Worm (Caenorhabditis elegans): Measurements from ENCODE around the gene C04G6.6.
A peak's percentile ranks its signal among the peaks of the same experiment; 100 is the strongest.
"Not testable (repeated sequence)": the region's sequence is repeated elsewhere in the genome, so short reads cannot be mapped to it uniquely, and the experiment has no call there.

C04G6.6 gene

DNA sequence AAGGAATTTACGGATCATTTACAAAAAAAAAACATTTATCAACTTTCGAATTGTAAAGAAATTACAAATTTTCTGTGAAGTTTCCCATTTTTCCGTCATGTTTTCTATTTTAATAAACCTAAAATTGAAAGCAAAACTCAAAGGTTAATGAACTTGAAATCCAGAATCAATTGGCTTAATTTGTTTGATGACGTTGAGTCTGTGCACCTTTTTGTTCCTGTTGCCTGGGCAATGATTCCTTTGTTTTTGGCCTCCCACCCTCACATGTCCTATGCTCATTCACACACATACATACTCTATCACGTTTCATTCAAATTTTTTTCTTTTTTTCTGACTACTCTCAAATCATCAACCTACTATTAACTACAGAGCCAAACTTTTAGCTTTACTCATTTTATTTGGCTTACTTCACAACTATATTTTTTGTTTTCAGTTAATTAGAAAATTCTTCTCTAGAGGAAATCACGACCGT, 36.8 kb upstream of the C04G6.6 start, which contains the start of gene F58A6.2:
Gene F58A6.2, plus strand, starts transcription at position 422 of the 472 bp plus-strand sequence.
- TF ChIP-seq skn-1 (tag; optimal IDR thresholded peaks at IDR 0.05): no peak
- TF ChIP-seq ceh-82 (tag; optimal IDR thresholded peaks at IDR 0.05): no peak
- no peak for TF ChIP-seq gmeb-1 (tag; optimal IDR thresholded peaks at IDR 0.05)
- TF ChIP-seq peb-1 (tag; optimal IDR thresholded peaks at IDR 0.05): no peak
- TF ChIP-seq mdl-1 (tag; optimal IDR thresholded peaks at IDR 0.05): no peak
- no peak for TF ChIP-seq aly-2 (tag; optimal IDR thresholded peaks at IDR 0.05)
- no peak for TF ChIP-seq sma-9 (GFP tag; optimal IDR thresholded peaks at IDR 0.05)
- no peak for TF ChIP-seq sma-9 (tag; optimal IDR thresholded peaks at IDR 0.05)
- TF ChIP-seq ZK546.5 (tag; optimal IDR thresholded peaks at IDR 0.05): no peak
- no peak for TF ChIP-seq crh-2 (tag; optimal IDR thresholded peaks at IDR 0.05)

DNA sequence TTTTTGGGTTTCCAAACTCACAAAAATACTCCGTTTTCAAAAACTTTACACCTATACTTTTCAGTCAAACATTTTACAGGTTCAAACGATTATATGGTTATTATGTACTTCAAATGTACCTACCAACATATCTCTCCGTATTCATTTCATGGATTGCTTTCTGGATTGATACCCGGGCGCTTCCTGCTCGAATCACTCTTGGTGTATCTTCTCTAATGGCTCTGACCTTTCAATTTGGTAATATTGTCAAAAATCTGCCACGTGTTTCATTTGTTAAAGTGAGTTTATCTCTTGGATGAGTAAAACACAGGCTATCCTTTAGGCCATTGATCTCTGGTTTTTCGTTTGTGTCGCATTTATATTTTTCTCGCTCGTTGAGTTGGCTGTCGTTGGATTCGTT, 32.3 kb upstream of the C04G6.6 start:
- TF ChIP-seq lsy-2 (tag; optimal IDR thresholded peaks at IDR 0.05): no peak
- TF ChIP-seq lin-11 (tag; optimal IDR thresholded peaks at IDR 0.05): no peak
- TF ChIP-seq nhr-23 (tag; optimal IDR thresholded peaks at IDR 0.05): no peak
- TF ChIP-seq Y55F3AM.14 (GFP tag; optimal IDR thresholded peaks at IDR 0.05): no peak
- TF ChIP-seq lin-39 (tag; optimal IDR thresholded peaks at IDR 0.05): no peak
- no peak for TF ChIP-seq dmd-4 (tag; optimal IDR thresholded peaks at IDR 0.05)
- no peak for TF ChIP-seq unc-55 (GFP tag; optimal IDR thresholded peaks at IDR 0.05)
- no peak for TF ChIP-seq alr-1 (tag; optimal IDR thresholded peaks at IDR 0.05)
- no peak for TF ChIP-seq zag-1 (tag; optimal IDR thresholded peaks at IDR 0.05)
- TF ChIP-seq F13H6.1 (tag; optimal IDR thresholded peaks at IDR 0.05): no peak
- no peak for TF ChIP-seq egl-27 (tag; optimal IDR thresholded peaks at IDR 0.05)
- TF ChIP-seq ZK546.5 (tag; optimal IDR thresholded peaks at IDR 0.05): no peak
- TF ChIP-seq sma-9 (GFP tag; optimal IDR thresholded peaks at IDR 0.05): no peak
- TF ChIP-seq sma-9 (tag; optimal IDR thresholded peaks at IDR 0.05): no peak
- no peak for TF ChIP-seq elt-1 (tag; optimal IDR thresholded peaks at IDR 0.05)
- TF ChIP-seq nhr-21 (tag; optimal IDR thresholded peaks at IDR 0.05): no peak

DNA sequence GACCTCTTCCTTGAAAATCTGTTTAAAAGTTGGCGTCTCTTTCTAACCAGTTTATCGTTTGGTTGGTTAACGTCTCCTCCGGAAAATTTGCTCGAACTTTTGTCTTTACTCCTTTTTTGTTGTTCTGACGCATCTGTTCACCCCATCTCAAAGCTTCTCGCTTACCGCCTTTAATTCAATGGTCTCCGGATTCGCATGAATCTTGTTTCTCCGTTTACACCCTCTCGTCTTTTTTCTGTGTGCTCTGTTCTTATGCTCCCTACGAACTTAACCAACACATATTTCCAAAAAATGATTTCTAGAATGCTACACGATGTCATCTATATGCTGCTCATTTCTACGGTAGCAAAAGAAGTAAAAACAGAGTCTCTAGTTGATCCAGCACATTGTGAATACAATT, 30.5 kb upstream of the C04G6.6 start, which contains the start of gene lgc-56:
Gene lgc-56, plus strand, starts transcription at position 301 of the 400 bp plus-strand sequence.
- TF ChIP-seq ztf-11 (tag; optimal IDR thresholded peaks at IDR 0.05) (no peak), gmeb-1 (tag; optimal IDR thresholded peaks at IDR 0.05) (no peak), peb-1 (tag; optimal IDR thresholded peaks at IDR 0.05) (no peak), elt-3 (tag; optimal IDR thresholded peaks at IDR 0.05) (no peak), zag-1 (tag; optimal IDR thresholded peaks at IDR 0.05) (no peak), nhr-21 (tag; optimal IDR thresholded peaks at IDR 0.05) (no peak)

DNA sequence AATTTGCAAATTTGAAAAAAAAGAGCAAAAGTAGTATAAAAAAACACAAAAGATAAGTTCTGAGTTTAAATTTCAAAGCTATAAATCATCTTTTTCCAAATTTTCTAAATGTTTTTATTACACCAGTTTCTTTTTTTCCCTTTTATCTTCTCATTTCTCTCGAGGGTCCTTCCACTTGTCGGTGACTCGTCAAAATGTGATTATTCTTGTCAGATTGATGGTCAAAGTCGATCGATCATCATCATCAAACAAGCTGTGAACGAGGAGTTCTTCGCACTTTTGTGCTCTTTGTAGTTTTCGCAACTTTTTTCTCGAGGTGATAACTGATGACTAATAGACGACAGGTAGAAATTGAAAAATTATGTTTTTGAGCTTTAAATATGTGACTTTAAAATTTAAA, 21.1 kb upstream of the C04G6.6 start:
- TF ChIP-seq Y55F3AM.14 (GFP tag; optimal IDR thresholded peaks at IDR 0.05) (no peak), unc-62 (GFP tag; optimal IDR thresholded peaks at IDR 0.05) (peak; percentile 7)

DNA sequence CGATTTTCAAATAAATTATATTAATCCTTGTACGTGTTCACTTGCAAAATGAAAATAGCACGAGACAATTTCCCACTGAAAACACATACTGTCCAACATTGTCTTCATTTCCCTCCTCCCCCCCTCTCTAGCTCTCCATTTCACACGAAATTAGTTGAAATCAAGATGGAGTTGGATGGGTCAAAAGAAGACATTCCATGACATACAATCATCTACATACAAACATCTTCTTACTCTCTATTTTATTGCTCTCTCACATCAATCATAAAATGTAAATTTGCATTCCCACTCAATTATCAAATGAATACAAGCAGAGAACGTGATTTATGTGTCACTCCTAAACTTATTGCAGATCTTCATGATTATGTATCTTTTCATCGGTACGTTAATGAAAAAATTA, 16.2 kb upstream of the C04G6.6 start, which contains the start of gene srsy-1:
Gene srsy-1, plus strand, starts transcription at position 301 of the 400 bp plus-strand sequence.
- TF ChIP-seq R02D3.7 (tag; optimal IDR thresholded peaks at IDR 0.05): no peak
- TF ChIP-seq nhr-77 (tag; optimal IDR thresholded peaks at IDR 0.05): no peak
- TF ChIP-seq crh-2 (tag; optimal IDR thresholded peaks at IDR 0.05): no peak
- no peak for TF ChIP-seq nhr-21 (tag; optimal IDR thresholded peaks at IDR 0.05)
- TF ChIP-seq mab-5 (tag; optimal IDR thresholded peaks at IDR 0.05): no peak
- no peak for TF ChIP-seq skn-1 (tag; optimal IDR thresholded peaks at IDR 0.05)
- TF ChIP-seq elt-3 (tag; optimal IDR thresholded peaks at IDR 0.05): no peak
- TF ChIP-seq Y55F3AM.14 (GFP tag; optimal IDR thresholded peaks at IDR 0.05): no peak
- TF ChIP-seq lin-39 (tag; optimal IDR thresholded peaks at IDR 0.05): no peak
- TF ChIP-seq gmeb-1 (tag; optimal IDR thresholded peaks at IDR 0.05): no peak
- TF ChIP-seq egl-27 (tag; optimal IDR thresholded peaks at IDR 0.05): no peak

DNA sequence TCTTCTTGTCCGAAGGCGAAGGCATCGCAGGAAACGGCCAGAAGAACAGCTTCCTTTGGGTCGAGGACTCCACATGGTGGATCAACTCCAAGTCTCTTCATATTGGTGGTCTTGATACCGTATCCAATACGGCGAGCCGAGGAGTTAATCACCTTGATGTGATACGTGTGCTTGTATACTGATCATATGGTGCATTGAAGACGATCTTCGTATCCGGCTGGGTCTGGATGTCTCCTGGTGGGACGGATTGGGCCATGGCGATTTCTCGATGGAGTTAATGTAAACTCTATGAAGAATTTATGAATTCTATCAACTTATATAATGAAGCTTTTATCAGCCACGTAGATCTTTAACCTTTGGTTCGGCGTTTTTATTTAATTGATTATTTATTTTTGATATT, 15.7 kb upstream of the C04G6.6 start, which contains the start of gene msp-74:
Gene msp-74, minus strand, starts transcription at position 101 of the 400 bp plus-strand sequence.
- TF ChIP-seq nhr-23, fos-1, nhr-6 (tag; optimal IDR thresholded peaks at IDR 0.05): not testable (repeated sequence)

All from whole organism, L2 larva.